Fruit fly (Drosophila melanogaster) whole organism, embryonic: ENCODE results near the gene CG34238.

Source experiments
- BEAF-32 ChIP-seq: fragments of 200-800 bp; sonication (Bioruptor generic); optimal IDR thresholded peaks from 3 replicates; lab custom pipeline; 2017; ENCODE audit warnings: missing biosample characterization, missing genetic modification characterization, mild to moderate bottlenecking, moderate library complexity, missing genetic modification reagents
- Bteb2 ChIP-seq: fragments of 200-800 bp; sonication (Bioruptor generic); optimal IDR thresholded peaks from 2 replicates; lab custom pipeline; 2016; ENCODE audit warnings: missing biosample characterization, missing genetic modification characterization
- CG10209 ChIP-seq: fragments of 200-800 bp; sonication (Bioruptor generic); optimal IDR thresholded peaks from 3 replicates; lab custom pipeline; 2017; ENCODE audit warnings: missing biosample characterization, mild to moderate bottlenecking, missing genetic modification characterization, missing genetic modification reagents
- CG10462 ChIP-seq: fragments of 200-800 bp; sonication (Bioruptor generic); optimal IDR thresholded peaks from 2 replicates; lab custom pipeline; 2016; ENCODE audit warnings: missing biosample characterization, missing genetic modification characterization
- CG11093 ChIP-seq: fragments of 200-800 bp; sonication (Bioruptor generic); IDR thresholded peaks from 3 replicates; pipeline ENCODE4 v1.3.6; 2022; ENCODE audit warnings: missing biosample characterization, missing genetic modification characterization
- CG13123 ChIP-seq: fragments of 200-800 bp; sonication (Bioruptor generic); optimal IDR thresholded peaks from 2 replicates; lab custom pipeline; 2016; ENCODE audit warnings: missing biosample characterization, missing genetic modification characterization
- CG13296 ChIP-seq: fragments of 200-800 bp; sonication (Bioruptor generic); optimal IDR thresholded peaks from 3 replicates; lab custom pipeline; 2018; ENCODE audit warnings: missing biosample characterization, mild to moderate bottlenecking, missing genetic modification characterization
- CG14860 ChIP-seq: fragments of 200-800 bp; sonication (Bioruptor generic); IDR thresholded peaks from 3 replicates; pipeline ENCODE4 v1.3.6; 2022; ENCODE audit warnings: missing biosample characterization, missing genetic modification characterization; ENCODE audit not compliant: partially characterized antibody
- CG15601 ChIP-seq: fragments of 200-800 bp; sonication (Bioruptor generic); optimal IDR thresholded peaks from 3 replicates; lab custom pipeline; 2019; ENCODE audit warnings: missing biosample characterization, mild to moderate bottlenecking, missing genetic modification characterization, moderate library complexity
- CG16813 ChIP-seq: fragments of 200-800 bp; sonication (Bioruptor generic); IDR thresholded peaks from 3 replicates; pipeline ENCODE4 v1.3.6; 2022; ENCODE audit warnings: missing biosample characterization, missing genetic modification characterization; ENCODE audit not compliant: partially characterized antibody
- CG17568 ChIP-seq: fragments of 200-800 bp; sonication (Bioruptor generic); optimal IDR thresholded peaks from 2 replicates; lab custom pipeline; 2018; ENCODE audit warnings: missing biosample characterization, mild to moderate bottlenecking, missing genetic modification characterization, moderate library complexity
- CG17829 ChIP-seq: fragments of 200-800 bp; optimal IDR thresholded peaks from 2 replicates; lab custom pipeline; 2019; ENCODE audit warnings: missing biosample characterization, mild to moderate bottlenecking, missing genetic modification characterization, moderate library complexity
- CG2875 ChIP-seq: fragments of 200-800 bp; sonication (Bioruptor generic); optimal IDR thresholded peaks from 2 replicates; lab custom pipeline; 2017; ENCODE audit warnings: missing biosample characterization, mild to moderate bottlenecking, missing genetic modification characterization, missing genetic modification reagents
- CG3163 ChIP-seq: fragments of 200-800 bp; sonication (Bioruptor generic); optimal IDR thresholded peaks from 3 replicates; lab custom pipeline; 2016; ENCODE audit warnings: missing biosample characterization, missing genetic modification characterization
- CG4360 ChIP-seq: fragments of 200-800 bp; sonication (Bioruptor generic); IDR thresholded peaks from 2 replicates; pipeline ENCODE4 v1.3.6; 2022; ENCODE audit warnings: missing biosample characterization, missing genetic modification characterization
- CG4820 ChIP-seq: fragments of 200-800 bp; sonication (Bioruptor generic); optimal IDR thresholded peaks from 3 replicates; lab custom pipeline; 2016; ENCODE audit warnings: missing biosample characterization, missing genetic modification characterization
- CG6175 ChIP-seq: fragments of 200-800 bp; sonication (Bioruptor generic); IDR thresholded peaks from 3 replicates; pipeline ENCODE4 v1.3.6; 2022; ENCODE audit warnings: missing biosample characterization, missing genetic modification characterization
- CG7357 ChIP-seq: fragments of 200-800 bp; sonication (Bioruptor generic); IDR thresholded peaks from 3 replicates; pipeline ENCODE4 v1.3.6; 2022; ENCODE audit warnings: missing biosample characterization, missing genetic modification characterization
- CG7372 ChIP-seq: fragments of 200-800 bp; sonication (Bioruptor generic); IDR thresholded peaks from 2 replicates; pipeline ENCODE4 v1.3.6; 2022; ENCODE audit warnings: missing biosample characterization, missing genetic modification characterization
- CG7963 ChIP-seq: fragments of 200-800 bp; sonication (Bioruptor generic); IDR thresholded peaks from 3 replicates; pipeline ENCODE4 v1.3.6; 2022; ENCODE audit warnings: missing biosample characterization, missing genetic modification characterization; ENCODE audit not compliant: partially characterized antibody
- CG8281 ChIP-seq: fragments of 200-800 bp; sonication (Bioruptor generic); optimal IDR thresholded peaks from 2 replicates; lab custom pipeline; 2018; ENCODE audit warnings: missing biosample characterization, mild to moderate bottlenecking, missing genetic modification characterization, moderate library complexity
- CG8478 ChIP-seq: fragments of >200 bp; optimal IDR thresholded peaks from 2 replicates; lab custom pipeline; 2018
- Dip2 ChIP-seq: fragments of 200-800 bp; sonication (Bioruptor generic); IDR thresholded peaks from 2 replicates; pipeline ENCODE4 v1.3.6; 2022; ENCODE audit warnings: missing biosample characterization, missing genetic modification characterization
- Dref ChIP-seq: fragments of 200-800 bp; sonication (Bioruptor generic); IDR thresholded peaks from 2 replicates; pipeline ENCODE4 v1.3.6; 2022; ENCODE audit warnings: missing biosample characterization, missing genetic modification characterization
- E2f2 ChIP-seq: fragments of 200-800 bp; sonication (Bioruptor generic); IDR thresholded peaks from 2 replicates; pipeline ENCODE4 v1.3.6; 2022; ENCODE audit warnings: missing biosample characterization, missing genetic modification characterization
- ERR ChIP-seq: fragments of 200-800 bp; sonication (Bioruptor generic); optimal IDR thresholded peaks from 2 replicates; lab custom pipeline; 2016; ENCODE audit warnings: missing biosample characterization, missing genetic modification characterization
- Gsc ChIP-seq: fragments of 200-800 bp; sonication (Bioruptor generic); IDR thresholded peaks from 2 replicates; pipeline ENCODE4 v1.3.6; 2022; ENCODE audit warnings: missing biosample characterization, missing genetic modification characterization
- HHEX ChIP-seq: fragments of 200-800 bp; sonication (Bioruptor generic); optimal IDR thresholded peaks from 3 replicates; lab custom pipeline; 2017; ENCODE audit warnings: missing biosample characterization, mild to moderate bottlenecking, missing genetic modification characterization, missing genetic modification reagents
- HmgZ ChIP-seq: fragments of 200-800 bp; sonication (Bioruptor generic); optimal IDR thresholded peaks from 2 replicates; lab custom pipeline; 2018; ENCODE audit warnings: missing biosample characterization, mild to moderate bottlenecking, missing genetic modification characterization
- Jarid2 ChIP-seq: fragments of 200-800 bp; sonication (Bioruptor generic); optimal IDR thresholded peaks from 3 replicates; lab custom pipeline; 2017; ENCODE audit warnings: mild to moderate bottlenecking, missing biosample characterization, missing genetic modification reagents, missing genetic modification characterization
- Neu2 ChIP-seq: fragments of 200-800 bp; sonication (Bioruptor generic); optimal IDR thresholded peaks from 3 replicates; lab custom pipeline; 2016; ENCODE audit warnings: missing biosample characterization, missing genetic modification characterization, borderline replicate concordance
- Side ChIP-seq: fragments of 200-800 bp; sonication (Bioruptor generic); optimal IDR thresholded peaks from 2 replicates; lab custom pipeline; 2016; ENCODE audit warnings: missing biosample characterization, missing genetic modification characterization
- Six4 ChIP-seq: fragments of 200-800 bp; sonication (Bioruptor generic); optimal IDR thresholded peaks from 2 replicates; lab custom pipeline; 2016; ENCODE audit warnings: missing biosample characterization, missing genetic modification characterization
- Sry-β ChIP-seq: fragments of 200-800 bp; sonication (Bioruptor generic); optimal IDR thresholded peaks from 2 replicates; lab custom pipeline; 2018; ENCODE audit warnings: missing biosample characterization, mild to moderate bottlenecking, missing genetic modification characterization, moderate library complexity
- amos ChIP-seq: fragments of 200-800 bp; sonication (Bioruptor generic); IDR thresholded peaks from 2 replicates; pipeline ENCODE4 v1.3.6; 2022; ENCODE audit warnings: missing biosample characterization, missing genetic modification characterization; ENCODE audit not compliant: partially characterized antibody
- aop ChIP-seq: fragments of 200-800 bp; sonication (Bioruptor generic); IDR thresholded peaks from 2 replicates; pipeline ENCODE4 v1.3.6; 2022; ENCODE audit warnings: missing biosample characterization, missing genetic modification characterization
- ap ChIP-seq: fragments of 200-800 bp; sonication (Bioruptor generic); IDR thresholded peaks from 2 replicates; pipeline ENCODE4 v1.3.6; 2022; ENCODE audit warnings: missing biosample characterization, missing genetic modification characterization
- ase ChIP-seq: fragments of 200-800 bp; sonication (Bioruptor generic); IDR thresholded peaks from 3 replicates; pipeline ENCODE4 v1.3.6; 2022; ENCODE audit warnings: missing biosample characterization, missing genetic modification characterization
- bcd ChIP-seq: fragments of 200-800 bp; sonication (Bioruptor generic); optimal IDR thresholded peaks from 2 replicates; lab custom pipeline; 2017; ENCODE audit warnings: missing biosample characterization, mild to moderate bottlenecking, missing genetic modification characterization
- cas ChIP-seq: fragments of 200-800 bp; sonication (Bioruptor generic); IDR thresholded peaks from 2 replicates; pipeline ENCODE4 v1.3.6; 2022; ENCODE audit warnings: missing biosample characterization, missing genetic modification characterization
- croc ChIP-seq: fragments of 200-800 bp; sonication (Bioruptor generic); conservative IDR thresholded peaks from 3 replicates; pipeline ENCODE4 v1.3.6; 2022; ENCODE audit warnings: missing biosample characterization, missing genetic modification characterization
- crp ChIP-seq, 2 experiments: fragments of 200-800 bp; sonication (Bioruptor generic); optimal IDR thresholded peaks; 2 replicates in 1 of 2; 3 replicates in 1 of 2; lab custom pipeline; 2017; ENCODE audit warnings: missing biosample characterization in 2 of 2, missing genetic modification characterization in 2 of 2, mild to moderate bottlenecking in 1 of 2, moderate library complexity in 1 of 2
- dimm ChIP-seq: fragments of 200-800 bp; sonication (Bioruptor generic); IDR thresholded peaks from 2 replicates; pipeline ENCODE4 v1.3.6; 2022; ENCODE audit warnings: missing biosample characterization, missing genetic modification characterization
- fd3F ChIP-seq: fragments of 200-800 bp; sonication (Bioruptor generic); optimal IDR thresholded peaks from 2 replicates; lab custom pipeline; 2018; ENCODE audit warnings: missing biosample characterization, mild to moderate bottlenecking, missing genetic modification characterization, moderate library complexity
- gsb ChIP-seq: fragments of 200-800 bp; sonication (Bioruptor generic); IDR thresholded peaks from 2 replicates; pipeline ENCODE4 v1.3.6; 2022; ENCODE audit warnings: missing biosample characterization, missing genetic modification characterization
- ind ChIP-seq: fragments of 200-800 bp; sonication (Bioruptor generic); optimal IDR thresholded peaks from 3 replicates; lab custom pipeline; 2016; ENCODE audit warnings: missing biosample characterization, missing genetic modification characterization
- lbe ChIP-seq: fragments of 200-800 bp; sonication (Bioruptor generic); optimal IDR thresholded peaks from 2 replicates; lab custom pipeline; 2016; ENCODE audit warnings: missing biosample characterization, mild to moderate bottlenecking, missing genetic modification characterization
- mam ChIP-seq: fragments of 200-800 bp; sonication (Bioruptor generic); optimal IDR thresholded peaks from 3 replicates; lab custom pipeline; 2016; ENCODE audit warnings: missing biosample characterization, missing genetic modification characterization
- otp ChIP-seq: fragments of 200-800 bp; sonication (Bioruptor generic); IDR thresholded peaks from 3 replicates; pipeline ENCODE4, ENCODE4 v1.3.6; 2022; ENCODE audit warnings: missing biosample characterization, missing genetic modification characterization
- pzg ChIP-seq: fragments of 200-800 bp; sonication (Bioruptor generic); optimal IDR thresholded peaks from 3 replicates; lab custom pipeline; 2018; ENCODE audit warnings: missing biosample characterization, mild to moderate bottlenecking, missing genetic modification characterization, moderate library complexity
- rib ChIP-seq: fragments of 200-800 bp; sonication (Bioruptor generic); IDR thresholded peaks from 2 replicates; pipeline ENCODE4 v1.3.6; 2022; ENCODE audit warnings: missing biosample characterization, missing genetic modification characterization
- ssp ChIP-seq: fragments of 200-800 bp; sonication (Bioruptor generic); IDR thresholded peaks from 2 replicates; pipeline ENCODE4 v1.3.6; 2022; ENCODE audit warnings: missing biosample characterization, missing genetic modification characterization

Gene CG34238

DNA sequence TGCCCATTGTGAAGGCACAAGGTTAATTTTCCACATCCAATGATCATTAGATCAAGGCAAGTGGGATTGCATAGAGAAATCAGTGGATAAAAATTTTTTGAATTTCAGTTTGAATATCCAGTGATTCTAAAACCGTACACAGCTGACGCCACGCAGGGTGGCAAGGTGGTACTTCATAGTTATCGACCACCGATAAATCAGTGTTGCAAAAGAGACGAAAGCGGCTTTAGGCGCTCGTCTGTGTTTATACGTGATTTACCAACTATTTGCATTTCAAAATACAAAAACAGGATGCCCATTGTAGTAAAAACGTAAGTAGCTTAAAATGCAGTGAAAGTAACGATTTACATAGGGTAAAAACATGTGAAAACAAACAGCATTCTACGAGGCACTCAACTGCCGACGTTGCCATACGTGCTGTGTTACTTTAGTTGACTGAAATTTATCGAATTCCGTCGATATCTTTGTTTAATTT, 4.6 kb downstream of the CG34238 start, which contains the start of the genes CG42535, CG34001 and hay (continued):
- TF ChIP-seq otp (GFP tag; lab: Robert Waterston, UW) (no peak), CG8281 (tag; lab: Kevin White, UChicago) (no peak), ssp (GFP tag; lab: Robert Waterston, UW) (no peak), CG8478 (lab: Kevin White, UChicago) (no peak), ap (GFP tag; lab: Robert Waterston, UW) (no peak), Sry-β (GFP tag; lab: Kevin White, UChicago) (no peak), CG10462 (no peak), HHEX (no peak), CG4820 (GFP tag; lab: Kevin White, UChicago) (no peak), CG11093 (no peak), CG3163 (GFP tag; lab: Kevin White, UChicago) (no peak), CG6175 (GFP tag; lab: Robert Waterston, UW) (no peak), CG17568 (no peak), E2f2 (GFP tag; lab: Robert Waterston, UW) (peak; percentile 86), Jarid2 (GFP tag; lab: Kevin White, UChicago) (no peak), CG16813 (peak; percentile 54; the same call in 2 of the 3 replicates), CG17829 (peak; percentile 36), CG15601 (tag; lab: Kevin White, UChicago) (peak; percentile 12), CG2875 (GFP tag; lab: Kevin White, UChicago) (no peak), crp (GFP tag; optimal IDR thresholded peaks at IDR 0.05; lab: Kevin White, UChicago) (peak; percentile 29 to 94), ind (GFP tag; lab: Kevin White, UChicago) (no peak), cas (GFP tag; lab: Robert Waterston, UW) (no peak), pzg (GFP tag; lab: Kevin White, UChicago) (peak; percentile 77), Bteb2 (GFP tag; lab: Kevin White, UChicago) (no peak), dimm (no peak), bcd (no peak), croc (GFP tag; lab: Robert Waterston, UW) (no peak), Gsc (GFP tag; lab: Robert Waterston, UW) (no peak), mam (GFP tag; lab: Kevin White, UChicago) (peak; percentile 22), CG7372 (no peak), fd3F (no peak), Dip2 (GFP tag; lab: Robert Waterston, UW) (no peak), CG13123 (GFP tag; lab: Kevin White, UChicago) (no peak), CG7963 (GFP tag; lab: Robert Waterston, UW) (no peak), CG14860 (GFP tag; lab: Robert Waterston, UW) (no peak), ase (GFP tag; lab: Robert Waterston, UW) (no peak), CG7357 (no peak), CG10209 (GFP tag; lab: Kevin White, UChicago) (no peak), HmgZ (tag; lab: Kevin White, UChicago) (peak; percentile 51), Dref (GFP tag; lab: Robert Waterston, UW) (peak; percentile 77), lbe (GFP tag; lab: Kevin White, UChicago) (no peak), Six4 (GFP tag; lab: Kevin White, UChicago) (no peak), amos (GFP tag; lab: Robert Waterston, UW) (peak; percentile 38; the same call in 1 of the 2 replicates), gsb (GFP tag; lab: Robert Waterston, UW) (no peak), aop (GFP tag; lab: Robert Waterston, UW) (no peak), BEAF-32 (GFP tag; lab: Kevin White, UChicago) (peak; percentile 51), CG4360 (GFP tag; lab: Robert Waterston, UW) (no peak), ERR (no peak), rib (GFP tag; lab: Robert Waterston, UW) (no peak), Neu2 (GFP tag; lab: Kevin White, UChicago) (no peak), Side (GFP tag; lab: Kevin White, UChicago) (no peak), CG13296 (no peak)
